Fruit fly (Drosophila melanogaster): Measurements from ENCODE around the gene Met75Ca.
A peak's percentile ranks its signal among the peaks of the same experiment; 100 is the strongest.

Met75Ca gene

dm6 chr3L:18439809-18440256, 32.4 kb downstream of the Met75Ca start, which contains the start of gene skl:
Gene skl, minus strand, starts transcription at chr3L:18439942.
- no peak for TF ChIP-seq cic (GFP tag; optimal IDR thresholded peaks at IDR 0.05)
- TF ChIP-seq pad (GFP tag; optimal IDR thresholded peaks at IDR 0.05) = peak; percentile 86

dm6 chr3L:18430600-18430999, 41.6 kb downstream of the Met75Ca start:
- no peak for TF ChIP-seq CG5204 (GFP tag; optimal IDR thresholded peaks at IDR 0.05)
- no peak for TF ChIP-seq Crg-1 (GFP tag; optimal IDR thresholded peaks at IDR 0.05)
- no peak for TF ChIP-seq cnc (optimal IDR thresholded peaks at IDR 0.05)
- TF ChIP-seq ovo (GFP tag; optimal IDR thresholded peaks at IDR 0.05) = no peak
- TF ChIP-seq CG12768 (GFP tag; optimal IDR thresholded peaks at IDR 0.05) = no peak
- no peak for TF ChIP-seq CG7045 (GFP tag; optimal IDR thresholded peaks at IDR 0.05)
- TF ChIP-seq toe (GFP tag; optimal IDR thresholded peaks at IDR 0.05) = no peak
- no peak for TF ChIP-seq cic (GFP tag; optimal IDR thresholded peaks at IDR 0.05)
- no peak for TF ChIP-seq Hr96 (GFP tag; optimal IDR thresholded peaks at IDR 0.05)
- TF ChIP-seq CG33017 (tag; optimal IDR thresholded peaks at IDR 0.05) = no peak
- no peak for TF ChIP-seq Mnt (GFP tag; optimal IDR thresholded peaks at IDR 0.05)
- no peak for TF ChIP-seq CG1620 (GFP tag; optimal IDR thresholded peaks at IDR 0.05)
- TF ChIP-seq CG7101 (tag; optimal IDR thresholded peaks at IDR 0.05) = no peak
- TF ChIP-seq Clk (GFP tag; optimal IDR thresholded peaks at IDR 0.05) = no peak
- TF ChIP-seq kay (GFP tag; ENCODE audit: borderline replicate concordance) = no peak

- TF ChIP-seq CG7101 (tag; optimal IDR thresholded peaks at IDR 0.05) (no peak), Mnt (GFP tag; optimal IDR thresholded peaks at IDR 0.05) (no peak), Crg-1 (GFP tag; optimal IDR thresholded peaks at IDR 0.05) (no peak)
Observed at dm6 chr3L:18425288-18425687, 46.9 kb downstream of the Met75Ca start.

dm6 chr3L:18423011-18423410, 49.2 kb downstream of the Met75Ca start:
- TF ChIP-seq CG5204 (GFP tag; optimal IDR thresholded peaks at IDR 0.05) (no peak), CG7045 (GFP tag; optimal IDR thresholded peaks at IDR 0.05) (no peak), CG1620 (GFP tag; optimal IDR thresholded peaks at IDR 0.05) (no peak), toe (GFP tag; optimal IDR thresholded peaks at IDR 0.05) (no peak), ovo (GFP tag; optimal IDR thresholded peaks at IDR 0.05) (no peak), kay (GFP tag; ENCODE audit: borderline replicate concordance) (no peak), CG14711 (tag; optimal IDR thresholded peaks at IDR 0.05) (no peak)

Measured in whole organism, adult.